Worm (Caenorhabditis elegans): ENCODE data around the gene glb-10.

The glb-10 gene

ce11 chrII:6347341-6348118 is 38.4 kb upstream of the glb-10 start, which contains the start of gene lgg-1 (continued):
- TF ChIP-seq egl-27 (tag; optimal IDR thresholded peaks at IDR 0.05) (no peak), sdz-12 (GFP tag; optimal IDR thresholded peaks at IDR 0.05) (peak; percentile 77), lin-38 (GFP tag; IDR thresholded peaks at IDR 0.05) (peak; percentile 39), nhr-76 (tag; optimal IDR thresholded peaks at IDR 0.05) (no peak), aha-1 (tag) (peak; percentile 96), zag-1 (tag; optimal IDR thresholded peaks at IDR 0.05) (no peak), madf-9 (GFP tag; conservative IDR thresholded peaks at IDR 0.05) (peak; percentile 2; the same call in 1 of the 2 replicates), nhr-6 (tag; optimal IDR thresholded peaks at IDR 0.05) (peak; percentile 48), lsy-2 (tag; optimal IDR thresholded peaks at IDR 0.05) (peak; percentile 61 to 67), ctbp-1 (GFP tag; IDR thresholded peaks at IDR 0.05) (0 out of 2 replicates have a peak, but pooled peaks have one; percentile 37), hif-1 (tag; optimal IDR thresholded peaks at IDR 0.05) (peak in 1 of 2 experiments; percentile 20), ztf-7 (tag; optimal IDR thresholded peaks at IDR 0.05) (no peak), ZK546.5 (tag; optimal IDR thresholded peaks at IDR 0.05) (peak in 1 of 2 experiments; percentile 54), zip-2 (tag; optimal IDR thresholded peaks at IDR 0.05) (no peak), unc-130 (GFP tag; optimal IDR thresholded peaks at IDR 0.05) (no peak), nhr-28 (tag; optimal IDR thresholded peaks at IDR 0.05) (peak; percentile 31), daf-8 (GFP tag; IDR thresholded peaks at IDR 0.05) (no peak), skn-1 (tag; optimal IDR thresholded peaks at IDR 0.05) (no peak), ceh-82 (tag; optimal IDR thresholded peaks at IDR 0.05) (no peak), lim-7 (GFP tag; IDR thresholded peaks at IDR 0.05) (0 out of 2 replicates have a peak, but pooled peaks have one; percentile 39), aly-2 (tag; optimal IDR thresholded peaks at IDR 0.05) (no peak), ces-1 (GFP tag; optimal IDR thresholded peaks at IDR 0.05) (no peak), mep-1 (tag; optimal IDR thresholded peaks at IDR 0.05) (peak; percentile 50), spr-3 (GFP tag; optimal IDR thresholded peaks at IDR 0.05) (peak; percentile 17), hlh-11 (tag; optimal IDR thresholded peaks at IDR 0.05) (peak; percentile 71), F44E2.7 (GFP tag; IDR thresholded peaks at IDR 0.05) (no peak), nhr-25 (tag; optimal IDR thresholded peaks at IDR 0.05; ENCODE audit: borderline replicate concordance, insufficient read depth) (no peak), jun-1 (tag; optimal IDR thresholded peaks at IDR 0.05) (no peak), spr-1 (tag; optimal IDR thresholded peaks at IDR 0.05) (peak; percentile 39), lin-15B (tag; optimal IDR thresholded peaks at IDR 0.05) (no peak), daf-12 (tag; optimal IDR thresholded peaks at IDR 0.05) (no peak), ceh-20 (GFP tag; IDR thresholded peaks at IDR 0.05) (peak; percentile 60; the same call in 1 of the 2 replicates), mxl-3 (GFP tag; optimal IDR thresholded peaks at IDR 0.05) (peak; percentile 1), mdt-29 (GFP tag; IDR thresholded peaks at IDR 0.05) (0 out of 2 replicates have a peak, but pooled peaks have one; percentile 7), lin-39 (tag; optimal IDR thresholded peaks at IDR 0.05) (no peak), lin-29 (GFP tag; IDR thresholded peaks at IDR 0.05) (0 out of 2 replicates have a peak, but pooled peaks have one; percentile 26), ama-1 (optimal IDR thresholded peaks at IDR 0.05) (peak; percentile 95), D1046.2 (GFP tag; IDR thresholded peaks at IDR 0.05) (no peak), unc-62 (GFP tag; optimal IDR thresholded peaks at IDR 0.05 in 1 of 2) (peak in 1 of 2 experiments; percentile 51), unc-62 (tag; optimal IDR thresholded peaks at IDR 0.05) (no peak), saeg-2 (GFP tag; IDR thresholded peaks at IDR 0.05) (0 out of 2 replicates have a peak, but pooled peaks have one; percentile 19), mdl-1 (tag; optimal IDR thresholded peaks at IDR 0.05) (peak; percentile 50 to 61), snpc-1.2 (GFP tag; IDR thresholded peaks at IDR 0.05) (peak; percentile 61), egl-43 (GFP tag; IDR thresholded peaks at IDR 0.05) (peak; percentile 75), ztf-11 (tag; optimal IDR thresholded peaks at IDR 0.05) (no peak), zip-11 (GFP tag; IDR thresholded peaks at IDR 0.05) (no peak), T20F7.1 (GFP tag; optimal IDR thresholded peaks at IDR 0.05) (no peak), dpl-1 (GFP tag; optimal IDR thresholded peaks at IDR 0.05) (peak; percentile 23), nhr-42 (GFP tag; IDR thresholded peaks at IDR 0.05) (no peak), hlh-30 (tag; optimal IDR thresholded peaks at IDR 0.05; ENCODE audit: insufficient read depth) (peak; percentile 84)
